Worm (Caenorhabditis elegans) whole organism, L4 larva: ENCODE measurements around the gene Y57E12B.4.

Experiments used
- F37D6.2 ChIP-seq: sonication (generic microtip); optimal IDR thresholded peaks from 2 replicates; lab custom pipeline; 2016; ENCODE audit warnings: mild to moderate bottlenecking, missing genetic modification characterization, missing compliant biosample characterization
- F44E2.7 ChIP-seq: fragments of 200-800 bp; sonication (Bioruptor generic); IDR thresholded peaks from 2 replicates; pipeline ENCODE4 v2.1.2; 2022; ENCODE audit warnings: missing genetic modification characterization, missing compliant biosample characterization
- T20F7.1 ChIP-seq: fragments of 200-800 bp; sonication (Bioruptor generic); optimal IDR thresholded peaks from 2 replicates; lab custom pipeline; 2018; ENCODE audit warnings: mild to moderate bottlenecking, missing genetic modification characterization, missing compliant biosample characterization
- T26A8.4 ChIP-seq: fragments of 200-800 bp; sonication (Bioruptor generic); IDR thresholded peaks from 2 replicates; pipeline ENCODE4 v1.3.6; 2022; ENCODE audit warnings: missing genetic modification characterization, missing compliant biosample characterization
- Y75B8A.6 ChIP-seq: fragments of 200-800 bp; sonication (Bioruptor generic); IDR thresholded peaks from 2 replicates; pipeline ENCODE4 v1.3.6; 2022; ENCODE audit warnings: missing genetic modification reagents, missing genetic modification characterization, missing compliant biosample characterization
- ZK546.5 ChIP-seq, 2 experiments: sonication (generic microtip); optimal IDR thresholded peaks; 2 replicates each; lab custom pipeline; 2017; ENCODE audit warnings: missing biosample characterization in 2 of 2, missing genetic modification characterization in 2 of 2
- aha-1 ChIP-seq: fragments of 150-350 bp; peaks from one replicate; lab custom pipeline; 2014; ENCODE audit warnings: missing biosample characterization, missing genetic modification characterization
- ceh-62 ChIP-seq: sonication (generic microtip); optimal IDR thresholded peaks from 2 replicates; lab custom pipeline; 2017; ENCODE audit warnings: missing biosample characterization, missing genetic modification characterization
- ces-1 ChIP-seq: fragments of 150-350 bp; sonication (generic microtip); optimal IDR thresholded peaks from 4 replicates; lab custom pipeline; 2014; ENCODE audit warnings: missing biosample characterization, missing genetic modification reagents, missing genetic modification characterization
- ctbp-1 ChIP-seq: fragments of 200-800 bp; sonication (Bioruptor generic); IDR thresholded peaks from 2 replicates; pipeline ENCODE4 v1.3.6; 2022; ENCODE audit warnings: missing genetic modification reagents, missing genetic modification characterization, missing compliant biosample characterization
- daf-12 ChIP-seq: fragments of 150-350 bp; optimal IDR thresholded peaks from 2 replicates; lab custom pipeline; 2014; ENCODE audit warnings: missing biosample characterization, missing genetic modification reagents, missing genetic modification characterization
- dmd-8 ChIP-seq: fragments of 200-800 bp; sonication (Bioruptor generic); IDR thresholded peaks from 2 replicates; pipeline ENCODE4 v1.3.6; 2022; ENCODE audit warnings: missing genetic modification characterization, missing compliant biosample characterization
- fkh-10 ChIP-seq: fragments of 150-350 bp; optimal IDR thresholded peaks from 2 replicates; lab custom pipeline; 2014; ENCODE audit warnings: missing biosample characterization, missing genetic modification reagents, missing genetic modification characterization
- fos-1 ChIP-seq: fragments of 150-350 bp; optimal IDR thresholded peaks from 2 replicates; lab custom pipeline; 2014; ENCODE audit warnings: missing biosample characterization, missing genetic modification characterization
- hif-1 ChIP-seq, 2 experiments: sonication (generic microtip); optimal IDR thresholded peaks; 2 replicates each; lab custom pipeline; 2016 to 2017; ENCODE audit warnings: missing compliant biosample characterization in 2 of 2, missing genetic modification characterization in 2 of 2, missing genetic modification reagents in 2 of 2, missing genotype in 2 of 2, mild to moderate bottlenecking in 1 of 2
- hlh-11 ChIP-seq: fragments of 200-800 bp; sonication (Bioruptor generic); optimal IDR thresholded peaks from 2 replicates; lab custom pipeline; 2018; ENCODE audit warnings: mild to moderate bottlenecking, missing genetic modification characterization, missing compliant biosample characterization
- hmg-1.1 ChIP-seq: fragments of 200-800 bp; sonication (Bioruptor generic); IDR thresholded peaks from 2 replicates; pipeline ENCODE4 v1.3.6; 2022; ENCODE audit warnings: missing genetic modification reagents, missing genetic modification characterization, missing compliant biosample characterization
- lsy-2 ChIP-seq, 2 experiments: fragments of 150-350 bp in 1 of 2; sonication (generic microtip) in 1 of 2; optimal IDR thresholded peaks; 2 replicates each; lab custom pipeline; 2014 to 2017; ENCODE audit warnings: missing biosample characterization in 2 of 2, missing genetic modification characterization in 2 of 2
- madf-5 ChIP-seq, 2 experiments: fragments of 200-800 bp; sonication (Bioruptor generic); IDR thresholded peaks; 2 replicates each; pipeline ENCODE4 v1.3.6; 2022; ENCODE audit warnings: missing compliant biosample characterization in 2 of 2, missing genetic modification characterization in 2 of 2
- nhr-10 ChIP-seq: fragments of 150-350 bp; optimal IDR thresholded peaks from 2 replicates; lab custom pipeline; 2014; ENCODE audit warnings: missing biosample characterization, missing genetic modification characterization
- nhr-102 ChIP-seq: sonication (generic microtip); optimal IDR thresholded peaks from 2 replicates; lab custom pipeline; 2016; ENCODE audit warnings: mild to moderate bottlenecking, missing genetic modification characterization, moderate library complexity, missing compliant biosample characterization
- nhr-111 ChIP-seq: fragments of 200-800 bp; sonication (Bioruptor generic); optimal IDR thresholded peaks from 2 replicates; lab custom pipeline; 2018; ENCODE audit warnings: mild to moderate bottlenecking, missing genetic modification characterization, missing compliant biosample characterization
- nhr-237 ChIP-seq: sonication (generic microtip); optimal IDR thresholded peaks from 2 replicates; lab custom pipeline; 2017; ENCODE audit warnings: missing biosample characterization, missing genetic modification characterization
- nhr-28 ChIP-seq: fragments of 150-350 bp; optimal IDR thresholded peaks from 2 replicates; lab custom pipeline; 2014; ENCODE audit warnings: missing biosample characterization, missing genetic modification characterization
- nhr-42 ChIP-seq: fragments of 200-800 bp; sonication (Bioruptor generic); IDR thresholded peaks from 2 replicates; pipeline ENCODE4 v1.3.6; 2022; ENCODE audit warnings: missing genetic modification characterization, missing compliant biosample characterization
- nhr-77 ChIP-seq: fragments of 150-350 bp; optimal IDR thresholded peaks from 2 replicates; lab custom pipeline; 2014; ENCODE audit warnings: missing biosample characterization, missing genetic modification characterization
- pha-4 ChIP-seq, 2 experiments: fragments of 150-350 bp in 1 of 2; fragments of 200-800 bp in 1 of 2; sonication (Bioruptor generic) in 1 of 2; IDR thresholded peaks in 1 of 2; optimal IDR thresholded peaks in 1 of 2; 2 replicates each; pipeline versions ENCODE4 v1.3.6 to Lab custom; 2014 to 2022; ENCODE audit warnings: missing genetic modification characterization in 2 of 2, missing genetic modification reagents in 2 of 2, missing biosample characterization in 1 of 2, missing compliant biosample characterization in 1 of 2
- php-3 ChIP-seq: fragments of 200-800 bp; sonication (Bioruptor generic); IDR thresholded peaks from 2 replicates; pipeline ENCODE4 v1.3.6; 2022; ENCODE audit warnings: missing genetic modification reagents, missing genetic modification characterization, missing compliant biosample characterization
- pqm-1 ChIP-seq: sonication (generic microtip); optimal IDR thresholded peaks from 2 replicates; lab custom pipeline; 2017; ENCODE audit warnings: missing biosample characterization, missing genetic modification characterization
- rbr-2 ChIP-seq: sonication (generic microtip); optimal IDR thresholded peaks from 2 replicates; lab custom pipeline; 2016; ENCODE audit warnings: missing genotype, missing genetic modification characterization, missing compliant biosample characterization
- spr-3 ChIP-seq: fragments of 200-800 bp; sonication (Bioruptor generic); optimal IDR thresholded peaks from 2 replicates; lab custom pipeline; 2018; ENCODE audit warnings: mild to moderate bottlenecking, missing genetic modification characterization, missing compliant biosample characterization
- tra-1 ChIP-seq: fragments of 200-800 bp; sonication (Bioruptor generic); IDR thresholded peaks from 2 replicates; pipeline ENCODE4 v1.3.6; 2022; ENCODE audit warnings: missing genetic modification reagents, missing genetic modification characterization, missing compliant biosample characterization
- unc-62 ChIP-seq, 3 experiments: fragments of 150-350 bp in 1 of 3; sonication (generic microtip); optimal IDR thresholded peaks in 2 of 3; peaks in 1 of 3; 1 replicate in 1 of 3; 2 replicates in 2 of 3; lab custom pipeline; 2014 to 2017; ENCODE audit warnings: missing biosample characterization in 3 of 3, missing genetic modification characterization in 3 of 3, missing genetic modification reagents in 3 of 3, missing genotype in 1 of 3
- zfp-2 ChIP-seq: sonication (generic microtip); optimal IDR thresholded peaks from 2 replicates; lab custom pipeline; 2016; ENCODE audit warnings: mild to moderate bottlenecking, missing genetic modification characterization, missing compliant biosample characterization

The Y57E12B.4 gene

ce11 chrV:6991771-6992170, 44.4 kb upstream of the Y57E12B.4 start, which contains the start of gene nhr-162:
TSS of gene nhr-162 (minus strand) at chrV:6991871.
- TF ChIP-seq ctbp-1, result no peak
- TF ChIP-seq hif-1 (tag; optimal IDR thresholded peaks at IDR 0.05; lab: Kevin White, UChicago), result no peak

ce11 chrV:6989626-6990138, 42.3 kb upstream of the Y57E12B.4 start, which contains the start of gene nhr-140:
TSS of gene nhr-140 (minus strand) at chrV:6989676.
- TF ChIP-seq unc-62 (GFP tag; optimal IDR thresholded peaks at IDR 0.05 in 1 of 2; lab: Kevin White, UChicago) (peak in 1 of 2 experiments; percentile 83), unc-62 (tag; optimal IDR thresholded peaks at IDR 0.05; lab: Kevin White, UChicago) (no peak), tra-1 (GFP tag; lab: Robert Waterston, UW) (no peak)

ce11 chrV:6987673-6988072, 40.3 kb upstream of the Y57E12B.4 start, which contains the start of gene nhr-139:
TSS of gene nhr-139 (minus strand) at chrV:6987773.
- TF ChIP-seq nhr-77 (tag; lab: Kevin White, UChicago), result no peak

DNA sequence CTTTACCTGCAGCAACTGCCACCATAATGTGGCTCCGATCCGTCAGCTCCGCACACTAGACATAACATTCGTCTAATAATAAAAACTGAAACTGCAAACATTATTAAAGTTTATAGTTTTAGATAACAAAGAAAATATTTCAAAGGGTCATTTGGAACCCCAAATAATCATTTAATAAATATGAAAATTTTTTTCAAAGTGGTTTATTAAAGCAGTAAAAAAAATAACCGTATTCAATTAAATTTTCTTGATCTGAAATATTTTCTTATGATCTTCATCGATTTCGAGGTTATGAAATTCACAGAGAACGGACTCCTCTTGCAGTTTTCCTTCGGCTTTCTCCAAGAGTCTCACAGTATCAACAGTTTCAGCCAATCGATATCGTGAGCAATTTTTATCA, 38.6 kb upstream of the Y57E12B.4 start, which contains the start of gene nhr-163:
nhr-163 (minus strand) TSS at position 101 of the 400 bp plus-strand sequence.
- no peak for TF ChIP-seq nhr-102
- TF ChIP-seq madf-5 (GFP tag; IDR thresholded peaks at IDR 0.05; lab: Robert Waterston, UW), result no peak
- TF ChIP-seq php-3, result no peak
- TF ChIP-seq T20F7.1, result no peak
- TF ChIP-seq Y75B8A.6, result no peak
- TF ChIP-seq hlh-11 (tag; lab: Kevin White, UChicago), result no peak
- TF ChIP-seq, all 104 proteins: peak for 0

- no peak for TF ChIP-seq dmd-8 (GFP tag; lab: Robert Waterston, UW)
- no peak for TF ChIP-seq nhr-10
- no peak for TF ChIP-seq ZK546.5 (tag; optimal IDR thresholded peaks at IDR 0.05; lab: Kevin White, UChicago)
- TF ChIP-seq nhr-111, result no peak
- no peak for TF ChIP-seq spr-3 (GFP tag; lab: Kevin White, UChicago)
- TF ChIP-seq hmg-1.1 (GFP tag; lab: Robert Waterston, UW), result no peak
- TF ChIP-seq T26A8.4 (GFP tag; lab: Robert Waterston, UW), result no peak
- TF ChIP-seq F44E2.7 (GFP tag; lab: Robert Waterston, UW), result no peak
- TF ChIP-seq madf-5 (GFP tag; IDR thresholded peaks at IDR 0.05; lab: Robert Waterston, UW), result no peak
- no peak for TF ChIP-seq rbr-2 (tag; lab: Kevin White, UChicago)
- TF ChIP-seq php-3, result no peak
- TF ChIP-seq pha-4 (GFP tag; IDR thresholded peaks at IDR 0.05; lab: Robert Waterston, UW), result no peak
- TF ChIP-seq pha-4 (tag; optimal IDR thresholded peaks at IDR 0.05; lab: Kevin White, UChicago), result no peak
Observed at ce11 chrV:6982813-6983212, 35.5 kb upstream of the Y57E12B.4 start, which contains the start of gene nhr-161. TSS of gene nhr-161 (minus strand) at chrV:6982913.

ce11 chrV:6979019-6979418, 31.7 kb upstream of the Y57E12B.4 start, which contains the start of gene sre-12:
TSS of gene sre-12 (minus strand) at chrV:6979119.
- TF ChIP-seq fos-1 (tag; lab: Kevin White, UChicago) (no peak), daf-12 (tag; lab: Kevin White, UChicago) (no peak), nhr-28 (tag; lab: Kevin White, UChicago) (no peak), nhr-42 (GFP tag; lab: Robert Waterston, UW) (no peak), F37D6.2 (no peak), ctbp-1 (no peak), lsy-2 (tag; optimal IDR thresholded peaks at IDR 0.05; lab: Kevin White, UChicago) (no peak), ces-1 (GFP tag; lab: Kevin White, UChicago) (no peak), hmg-1.1 (GFP tag; lab: Robert Waterston, UW) (no peak), T26A8.4 (GFP tag; lab: Robert Waterston, UW) (no peak), ceh-62 (tag; lab: Kevin White, UChicago) (no peak), pqm-1 (tag; lab: Kevin White, UChicago) (no peak), hif-1 (tag; optimal IDR thresholded peaks at IDR 0.05; lab: Kevin White, UChicago) (no peak), nhr-237 (tag; lab: Kevin White, UChicago) (no peak), fkh-10 (GFP tag; lab: Kevin White, UChicago) (no peak), aha-1 (tag; lab: Kevin White, UChicago) (no peak), zfp-2 (tag; lab: Kevin White, UChicago) (no peak)
- TF ChIP-seq, all 104 proteins: peak for 0
